Worm (Caenorhabditis elegans) whole organism, L2 larva: ENCODE data around the gene cyp-34A1.

Experiments used
- ZK546.5 ChIP-seq: sonication (generic microtip); optimal IDR thresholded peaks from 2 replicates; lab custom pipeline; 2017; ENCODE audit warnings: missing biosample characterization, missing genetic modification characterization
- alr-1 ChIP-seq: fragments of 150-350 bp; optimal IDR thresholded peaks from 2 replicates; lab custom pipeline; 2014; ENCODE audit warnings: missing biosample characterization, missing genetic modification characterization
- aly-2 ChIP-seq: fragments of 150-350 bp; optimal IDR thresholded peaks from 2 replicates; lab custom pipeline; 2014; ENCODE audit warnings: missing biosample characterization, missing genetic modification characterization
- lin-13 ChIP-seq: fragments of 150-350 bp; optimal IDR thresholded peaks from 2 replicates; lab custom pipeline; 2014; ENCODE audit warnings: missing biosample characterization, missing genetic modification reagents, missing genetic modification characterization
- mdl-1 ChIP-seq, 2 experiments: fragments of 150-350 bp in 1 of 2; sonication (generic microtip) in 1 of 2; optimal IDR thresholded peaks; 2 replicates each; lab custom pipeline; 2017; ENCODE audit warnings: missing biosample characterization in 2 of 2, missing genetic modification characterization in 2 of 2
- nhr-11 ChIP-seq: fragments of 150-350 bp; optimal IDR thresholded peaks from 2 replicates; lab custom pipeline; 2014; ENCODE audit warnings: missing biosample characterization, missing genetic modification characterization
- nhr-23 ChIP-seq: fragments of 150-350 bp; optimal IDR thresholded peaks from 2 replicates; lab custom pipeline; 2014; ENCODE audit warnings: missing biosample characterization, missing genetic modification reagents, missing genetic modification characterization
- snpc-4 ChIP-seq: fragments of 150-350 bp; optimal IDR thresholded peaks from 2 replicates; lab custom pipeline; 2014; ENCODE audit warnings: missing biosample characterization, missing genetic modification characterization
- unc-62 ChIP-seq: fragments of 150-350 bp; optimal IDR thresholded peaks from 2 replicates; lab custom pipeline; 2014; ENCODE audit warnings: missing biosample characterization, missing genetic modification reagents, missing genetic modification characterization

ce11 chrV:15267405-15267804, 20.4 kb downstream of the cyp-34A1 start, which contains the start of gene T10H4.13:
- TF ChIP-seq nhr-11 (tag; lab: Kevin White, UChicago) (no peak), lin-13 (GFP tag; lab: Kevin White, UChicago) (no peak), unc-62 (GFP tag; lab: Kevin White, UChicago) (no peak), aly-2 (no peak), alr-1 (no peak), ZK546.5 (tag; lab: Kevin White, UChicago) (no peak), nhr-23 (tag; lab: Kevin White, UChicago) (no peak), mdl-1 (tag; optimal IDR thresholded peaks at IDR 0.05; lab: Kevin White, UChicago) (no peak), snpc-4 (no peak)
